Worm (Caenorhabditis elegans): Measurements from ENCODE around the gene rbc-2.

rbc-2 gene

DNA sequence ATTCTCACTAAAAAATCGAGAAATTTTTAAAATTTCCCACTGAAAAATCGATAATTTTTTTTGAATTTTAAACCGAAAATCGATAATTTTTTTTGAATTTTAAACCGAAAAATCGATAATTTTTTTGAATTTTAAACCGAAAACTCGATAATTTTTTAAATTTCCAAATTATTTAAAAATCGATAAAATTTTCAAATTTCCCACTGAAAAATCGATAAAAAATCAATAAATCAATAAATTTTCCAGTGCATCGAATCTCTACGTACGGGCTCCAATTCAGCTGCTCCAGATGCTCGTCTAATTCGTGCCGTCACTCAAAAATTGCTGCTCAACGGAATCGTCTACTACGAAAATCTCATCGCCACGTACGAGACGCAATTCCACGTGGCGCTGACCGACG, 49.9 kb downstream of the rbc-2 start:
- TF ChIP-seq tbx-37 (GFP tag; conservative IDR thresholded peaks at IDR 0.05) (no peak), B0310.2 (tag; optimal IDR thresholded peaks at IDR 0.05) (no peak), ama-1 (optimal IDR thresholded peaks at IDR 0.05) (no peak), tbx-11 (GFP tag; IDR thresholded peaks at IDR 0.05) (no peak), F13C5.2 (tag; optimal IDR thresholded peaks at IDR 0.05) (no peak), ceh-13 (GFP tag; optimal IDR thresholded peaks at IDR 0.05) (no peak), hmbx-1 (tag; optimal IDR thresholded peaks at IDR 0.05) (no peak), tra-4 (tag; optimal IDR thresholded peaks at IDR 0.05) (no peak), ets-7 (tag; optimal IDR thresholded peaks at IDR 0.05) (no peak), ceh-36 (tag; optimal IDR thresholded peaks at IDR 0.05) (no peak), hnd-1 (tag; optimal IDR thresholded peaks at IDR 0.05) (no peak), pes-1 (GFP tag; IDR thresholded peaks at IDR 0.05) (no peak), flt-1 (GFP tag; IDR thresholded peaks at IDR 0.05) (no peak), sea-1 (GFP tag; conservative IDR thresholded peaks at IDR 0.05) (no peak), hmg-4 (GFP tag; optimal IDR thresholded peaks at IDR 0.05) (no peak), aly-1 (tag; optimal IDR thresholded peaks at IDR 0.05) (no peak), scrt-1 (GFP tag; IDR thresholded peaks at IDR 0.05) (no peak)

DNA sequence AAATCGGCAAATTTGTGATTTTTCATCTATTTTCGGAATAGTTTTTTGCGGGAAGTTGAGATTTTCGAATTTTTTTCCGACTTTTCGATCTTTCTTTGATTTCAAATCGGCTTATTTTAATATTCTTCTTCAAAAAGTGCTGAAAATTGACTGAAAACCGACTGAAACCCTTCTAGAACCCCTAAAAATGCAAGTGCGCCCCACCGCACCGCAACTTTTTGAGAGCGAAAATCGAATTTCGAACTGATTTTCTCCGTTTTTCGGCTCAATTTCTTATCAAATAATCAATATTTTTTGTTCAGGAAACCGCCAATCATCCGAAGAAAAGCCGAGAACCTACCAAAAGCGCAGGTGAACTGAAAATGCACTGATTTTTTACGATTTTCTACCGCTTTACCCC, 51.2 kb downstream of the rbc-2 start:
- TF ChIP-seq F13C5.2 (tag; optimal IDR thresholded peaks at IDR 0.05) (no peak), ama-1 (optimal IDR thresholded peaks at IDR 0.05) (no peak), ets-7 (tag; optimal IDR thresholded peaks at IDR 0.05) (no peak), tbx-11 (GFP tag; IDR thresholded peaks at IDR 0.05) (no peak), scrt-1 (GFP tag; IDR thresholded peaks at IDR 0.05) (no peak)

ce11 chrIII:2474781-2475180, 53.7 kb downstream of the rbc-2 start:
- no peak for TF ChIP-seq ama-1 (optimal IDR thresholded peaks at IDR 0.05)
- TF ChIP-seq ets-7 (tag; optimal IDR thresholded peaks at IDR 0.05) = no peak
- no peak for TF ChIP-seq tbx-37 (GFP tag; conservative IDR thresholded peaks at IDR 0.05)
- no peak for TF ChIP-seq scrt-1 (GFP tag; IDR thresholded peaks at IDR 0.05)
- TF ChIP-seq ceh-36 (tag; optimal IDR thresholded peaks at IDR 0.05) = no peak
- TF ChIP-seq tra-4 (tag; optimal IDR thresholded peaks at IDR 0.05) = no peak

ce11 chrIII:2473554-2473953, 54.9 kb downstream of the rbc-2 start, which contains the start of gene smg-6:
Gene smg-6, plus strand, starts transcription at chrIII:2473854.
- TF ChIP-seq ama-1 (optimal IDR thresholded peaks at IDR 0.05) (no peak), tra-4 (tag; optimal IDR thresholded peaks at IDR 0.05) (no peak)

- TF ChIP-seq F13C5.2 (tag; optimal IDR thresholded peaks at IDR 0.05) = peak; percentile 69
- TF ChIP-seq flt-1 (GFP tag; IDR thresholded peaks at IDR 0.05) = no peak
- TF ChIP-seq ceh-36 (tag; optimal IDR thresholded peaks at IDR 0.05) = no peak
- TF ChIP-seq B0310.2 (tag; optimal IDR thresholded peaks at IDR 0.05) = no peak
- TF ChIP-seq ceh-13 (GFP tag; optimal IDR thresholded peaks at IDR 0.05) = no peak
These were observed 56.6 kb downstream of the rbc-2 start for ce11 chrIII:2471855-2472254.

DNA sequence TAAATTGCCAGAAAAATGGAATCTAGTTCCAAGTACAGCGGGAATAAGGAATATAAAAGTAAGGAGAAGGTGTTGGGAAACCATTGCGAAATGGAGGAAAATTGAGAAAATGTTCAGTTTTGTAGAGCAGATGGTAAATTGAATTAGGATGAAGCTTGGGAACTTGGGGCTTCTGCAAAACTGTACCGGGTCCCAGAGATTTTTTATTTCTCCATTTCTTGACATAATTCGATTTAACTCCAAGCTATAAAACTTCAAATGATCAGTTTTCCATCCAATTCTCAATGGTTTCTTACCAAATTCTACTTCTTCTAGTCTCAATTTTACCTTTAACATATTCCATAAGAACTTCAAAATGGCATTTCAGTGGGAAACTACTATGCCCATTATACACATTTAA, 60.3 kb downstream of the rbc-2 start, which contains the start of the genes E02H9.9 and E02H9.1:
Gene E02H9.9, minus strand, starts transcription at position 101 of the 400 bp plus-strand sequence.
Gene E02H9.1, plus strand, starts transcription at position 285 of the 400 bp plus-strand sequence.
- TF ChIP-seq B0310.2 (tag; optimal IDR thresholded peaks at IDR 0.05) = no peak
- TF ChIP-seq hmbx-1 (tag; optimal IDR thresholded peaks at IDR 0.05) = no peak
- TF ChIP-seq tbx-37 (GFP tag; conservative IDR thresholded peaks at IDR 0.05) = no peak
- no peak for TF ChIP-seq sea-1 (GFP tag; conservative IDR thresholded peaks at IDR 0.05)
- TF ChIP-seq pes-1 (GFP tag; IDR thresholded peaks at IDR 0.05) = no peak
- TF ChIP-seq F13C5.2 (tag; optimal IDR thresholded peaks at IDR 0.05) = no peak
- TF ChIP-seq scrt-1 (GFP tag; IDR thresholded peaks at IDR 0.05) = no peak
- no peak for TF ChIP-seq flt-1 (GFP tag; IDR thresholded peaks at IDR 0.05)
- TF ChIP-seq tbx-11 (GFP tag; IDR thresholded peaks at IDR 0.05) = no peak
- TF ChIP-seq ceh-13 (GFP tag; optimal IDR thresholded peaks at IDR 0.05) = no peak
- no peak for TF ChIP-seq hnd-1 (tag; optimal IDR thresholded peaks at IDR 0.05)
- TF ChIP-seq ama-1 (optimal IDR thresholded peaks at IDR 0.05) = no peak
- TF ChIP-seq ets-7 (tag; optimal IDR thresholded peaks at IDR 0.05) = no peak
- no peak for TF ChIP-seq ceh-36 (tag; optimal IDR thresholded peaks at IDR 0.05)
- no peak for TF ChIP-seq aly-1 (tag; optimal IDR thresholded peaks at IDR 0.05)
- no peak for TF ChIP-seq hmg-4 (GFP tag; optimal IDR thresholded peaks at IDR 0.05)
- TF ChIP-seq tra-4 (tag; optimal IDR thresholded peaks at IDR 0.05) = no peak

All from whole organism, early embryonic.